Worm (Caenorhabditis elegans) whole organism, L2 larva: ENCODE results near the gene nhr-282.

Experiments
- ama-1 ChIP-seq: fragments of 150-350 bp; optimal IDR thresholded peaks from 2 replicates; lab custom pipeline; 2018; ENCODE audit warnings: inconsistent platforms
- elt-3 ChIP-seq: sonication (generic microtip); optimal IDR thresholded peaks from 2 replicates; lab custom pipeline; 2017; ENCODE audit warnings: missing biosample characterization, missing genetic modification characterization
- lsy-2 ChIP-seq, 2 experiments: fragments of 150-350 bp in 1 of 2; sonication (generic microtip) in 1 of 2; optimal IDR thresholded peaks; 2 replicates each; lab custom pipeline; 2014 to 2017; ENCODE audit warnings: missing biosample characterization in 2 of 2, missing genetic modification characterization in 2 of 2
- mbf-1 ChIP-seq: sonication (generic microtip); optimal IDR thresholded peaks from 2 replicates; lab custom pipeline; 2017; ENCODE audit warnings: missing biosample characterization, missing genetic modification characterization
- mdl-1 ChIP-seq, 2 experiments: fragments of 150-350 bp in 1 of 2; sonication (generic microtip) in 1 of 2; optimal IDR thresholded peaks; 2 replicates each; lab custom pipeline; 2017; ENCODE audit warnings: missing biosample characterization in 2 of 2, missing genetic modification characterization in 2 of 2
- nhr-10 ChIP-seq: sonication (generic microtip); optimal IDR thresholded peaks from 2 replicates; lab custom pipeline; 2017; ENCODE audit warnings: missing biosample characterization, missing genetic modification characterization
- sem-4 ChIP-seq: fragments of 150-350 bp; optimal IDR thresholded peaks from 2 replicates; lab custom pipeline; 2014; ENCODE audit warnings: missing biosample characterization, missing genetic modification reagents, missing genetic modification characterization
- zag-1 ChIP-seq: fragments of 150-350 bp; optimal IDR thresholded peaks from 2 replicates; lab custom pipeline; 2014; ENCODE audit warnings: missing biosample characterization, missing genetic modification characterization
- ztf-1 ChIP-seq: fragments of 200-800 bp; sonication (Bioruptor generic); conservative IDR thresholded peaks from 2 replicates; pipeline ENCODE4 v1.3.6; 2022; ENCODE audit warnings: missing genetic modification characterization, missing compliant biosample characterization

DNA sequence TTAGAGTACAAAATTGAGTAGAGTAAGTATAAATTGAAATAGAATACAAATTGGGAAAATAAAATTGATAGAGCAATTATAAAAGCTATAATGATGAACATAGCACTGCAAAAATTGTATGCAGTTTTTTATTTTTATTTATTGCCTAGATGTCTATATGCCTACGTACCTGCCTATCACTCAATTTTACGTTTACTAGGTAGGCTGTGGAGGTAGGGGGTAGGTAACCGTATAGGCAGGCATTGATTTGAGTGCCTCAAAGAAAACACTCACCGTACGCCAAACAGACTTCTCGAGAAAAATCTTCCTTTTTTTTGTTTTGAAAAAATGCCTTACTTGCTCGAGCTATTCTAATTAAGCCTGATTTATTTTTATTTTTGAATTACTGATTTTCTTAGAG is 19.5 kb downstream of the nhr-282 start, which contains the start of gene srbc-56:
- no peak for TF ChIP-seq sem-4 (tag; lab: Kevin White, UChicago)
- no peak for TF ChIP-seq ztf-1 (GFP tag; lab: Robert Waterston, UW)
- TF ChIP-seq lsy-2 (tag; optimal IDR thresholded peaks at IDR 0.05; lab: Kevin White, UChicago): no peak
- no peak for TF ChIP-seq mdl-1 (tag; optimal IDR thresholded peaks at IDR 0.05; lab: Kevin White, UChicago)
- TF ChIP-seq mbf-1 (tag; lab: Kevin White, UChicago): no peak
- no peak for TF ChIP-seq elt-3 (tag; lab: Kevin White, UChicago)
- TF ChIP-seq nhr-10 (tag; lab: Kevin White, UChicago): no peak
- TF ChIP-seq zag-1 (tag; lab: Kevin White, UChicago): no peak
- TF ChIP-seq ama-1 (lab: Kevin White, UChicago): no peak
